Worm (Caenorhabditis elegans) whole organism, late embryonic: Measurements from ENCODE around the gene F42A8.1.

Experiments
- K02D7.2 ChIP-seq: sonication (generic microtip); optimal IDR thresholded peaks from 2 replicates; lab custom pipeline; 2017; ENCODE audit warnings: mild to moderate bottlenecking, missing genetic modification characterization, missing compliant biosample characterization
- Y22D7AL.16 ChIP-seq: sonication (generic microtip); optimal IDR thresholded peaks from 2 replicates; lab custom pipeline; 2016; ENCODE audit warnings: missing genetic modification characterization, missing compliant biosample characterization
- ceh-24 ChIP-seq: sonication (generic microtip); optimal IDR thresholded peaks from 2 replicates; lab custom pipeline; 2016; ENCODE audit warnings: mild to moderate bottlenecking, missing genetic modification characterization, missing compliant biosample characterization
- ceh-31 ChIP-seq: sonication (generic microtip); optimal IDR thresholded peaks from 2 replicates; lab custom pipeline; 2016; ENCODE audit warnings: missing genetic modification characterization, missing compliant biosample characterization
- elt-2 ChIP-seq: sonication (generic microtip); optimal IDR thresholded peaks from 2 replicates; lab custom pipeline; 2016; ENCODE audit warnings: missing genetic modification reagents, missing genetic modification characterization, missing compliant biosample characterization
- nfya-1 ChIP-seq: sonication (generic microtip); optimal IDR thresholded peaks from 2 replicates; lab custom pipeline; 2017; ENCODE audit warnings: missing genetic modification characterization, mild to moderate bottlenecking, missing compliant biosample characterization, antibody characterized with exemption, moderate library complexity
- pag-3 ChIP-seq: sonication (generic microtip); optimal IDR thresholded peaks from 2 replicates; lab custom pipeline; 2016; ENCODE audit warnings: missing compliant biosample characterization, missing genetic modification characterization, borderline replicate concordance
- pha-4 ChIP-seq: fragments of 150-350 bp; optimal IDR thresholded peaks from 2 replicates; lab custom pipeline; 2018; ENCODE audit warnings: missing biosample characterization, missing genetic modification reagents, missing genetic modification characterization
- tbx-2 ChIP-seq: sonication (generic microtip); optimal IDR thresholded peaks from 2 replicates; lab custom pipeline; 2016; ENCODE audit warnings: missing genetic modification characterization, missing compliant biosample characterization
- unc-86 ChIP-seq: sonication (generic microtip); optimal IDR thresholded peaks from 2 replicates; lab custom pipeline; 2016; ENCODE audit warnings: missing genetic modification characterization, missing compliant biosample characterization
- ztf-16 ChIP-seq: sonication (generic microtip); optimal IDR thresholded peaks from 2 replicates; lab custom pipeline; 2017; ENCODE audit warnings: missing genetic modification characterization, missing compliant biosample characterization

- no peak for TF ChIP-seq tbx-2 (tag; lab: Kevin White, UChicago)
- TF ChIP-seq ceh-24 (tag; lab: Kevin White, UChicago) = no peak
- TF ChIP-seq pag-3 (tag; lab: Kevin White, UChicago) = no peak
- TF ChIP-seq unc-86 (tag; lab: Kevin White, UChicago) = no peak
- no peak for TF ChIP-seq nfya-1 (tag; lab: Kevin White, UChicago)
- TF ChIP-seq pha-4 (tag; lab: Kevin White, UChicago) = no peak
- no peak for TF ChIP-seq K02D7.2 (tag; lab: Kevin White, UChicago)
- TF ChIP-seq Y22D7AL.16 (tag; lab: Kevin White, UChicago) = no peak
- TF ChIP-seq elt-2 (tag; lab: Kevin White, UChicago) = no peak
- TF ChIP-seq ceh-31 = no peak
- TF ChIP-seq ztf-16 = no peak
Measured at ce11 chrII:9338859-9339258, 7.5 kb downstream of the F42A8.1 start, which contains the start of gene ttll-12.
